Fruit fly (Drosophila melanogaster) whole organism, embryonic: ENCODE measurements around the gene chic.

Experiments
- Blimp-1 ChIP-seq: fragments of 200-800 bp; sonication (Bioruptor generic); optimal IDR thresholded peaks from 3 replicates; lab custom pipeline; 2018; ENCODE audit warnings: missing biosample characterization, missing genetic modification characterization, mild to moderate bottlenecking, moderate library complexity, missing genetic modification reagents
- CG1024 ChIP-seq: fragments of 200-800 bp; sonication (Bioruptor generic); IDR thresholded peaks from 2 replicates; pipeline ENCODE4 v1.3.6; 2022; ENCODE audit warnings: missing biosample characterization, missing genetic modification characterization
- CG10654 ChIP-seq: fragments of 200-800 bp; sonication (Bioruptor generic); optimal IDR thresholded peaks from 2 replicates; lab custom pipeline; 2016; ENCODE audit warnings: missing biosample characterization, missing genetic modification characterization
- CG13424 ChIP-seq: fragments of 200-800 bp; sonication (Bioruptor generic); optimal IDR thresholded peaks from 2 replicates; lab custom pipeline; 2019; ENCODE audit warnings: missing biosample characterization, mild to moderate bottlenecking, missing genetic modification characterization, moderate library complexity
- CG14667 ChIP-seq: fragments of 200-800 bp; sonication (Bioruptor generic); IDR thresholded peaks from 2 replicates; pipeline ENCODE4 v1.3.6; 2022; ENCODE audit warnings: missing biosample characterization, missing genetic modification characterization
- CG14710 ChIP-seq: fragments of 200-800 bp; sonication (Bioruptor generic); optimal IDR thresholded peaks from 3 replicates; lab custom pipeline; 2019; ENCODE audit warnings: missing biosample characterization, mild to moderate bottlenecking, missing genetic modification characterization, moderate library complexity
- CG15479 ChIP-seq: fragments of 200-800 bp; sonication (Bioruptor generic); optimal IDR thresholded peaks from 3 replicates; lab custom pipeline; 2019; ENCODE audit warnings: missing biosample characterization, mild to moderate bottlenecking, missing genetic modification characterization, moderate library complexity
- CG16863 ChIP-seq: fragments of 200-800 bp; sonication (Bioruptor generic); optimal IDR thresholded peaks from 3 replicates; lab custom pipeline; 2016; ENCODE audit warnings: missing biosample characterization, missing genetic modification characterization
- CG17361 ChIP-seq: fragments of 200-800 bp; sonication (Bioruptor generic); IDR thresholded peaks from 3 replicates; pipeline ENCODE4 v1.3.6; 2022; ENCODE audit warnings: missing biosample characterization, missing genetic modification characterization
- CG18599 ChIP-seq: fragments of 200-800 bp; sonication (Bioruptor generic); optimal IDR thresholded peaks from 3 replicates; lab custom pipeline; 2017; ENCODE audit warnings: missing biosample characterization, missing genetic modification characterization, mild to moderate bottlenecking, moderate library complexity, missing genetic modification reagents
- CG18619 ChIP-seq: fragments of 200-800 bp; sonication (Bioruptor generic); optimal IDR thresholded peaks from 3 replicates; lab custom pipeline; 2017; ENCODE audit warnings: missing biosample characterization, mild to moderate bottlenecking, missing genetic modification characterization
- CG3407 ChIP-seq: fragments of 200-800 bp; sonication (Bioruptor generic); optimal IDR thresholded peaks from 2 replicates; lab custom pipeline; 2018; ENCODE audit warnings: missing biosample characterization, mild to moderate bottlenecking, missing genetic modification characterization
- CG34422 ChIP-seq: fragments of 200-800 bp; sonication (Bioruptor generic); IDR thresholded peaks from 3 replicates; pipeline ENCODE4 v1.3.6; 2022; ENCODE audit warnings: missing biosample characterization, missing genetic modification characterization
- CG4424 ChIP-seq: fragments of 200-800 bp; sonication (Bioruptor generic); optimal IDR thresholded peaks from 3 replicates; lab custom pipeline; 2016; ENCODE audit warnings: missing biosample characterization, missing genetic modification characterization
- CG5180 ChIP-seq: fragments of 200-800 bp; sonication (Bioruptor generic); optimal IDR thresholded peaks from 3 replicates; lab custom pipeline; 2017; ENCODE audit warnings: missing biosample characterization, missing genetic modification characterization, mild to moderate bottlenecking, moderate library complexity, missing genetic modification reagents
- CG7372 ChIP-seq: fragments of 200-800 bp; sonication (Bioruptor generic); IDR thresholded peaks from 2 replicates; pipeline ENCODE4 v1.3.6; 2022; ENCODE audit warnings: missing biosample characterization, missing genetic modification characterization
- CG7928 ChIP-seq: fragments of 200-800 bp; sonication (Bioruptor generic); optimal IDR thresholded peaks from 2 replicates; lab custom pipeline; 2017; ENCODE audit warnings: missing biosample characterization, mild to moderate bottlenecking, missing genetic modification characterization
- CG8359 ChIP-seq: fragments of 200-800 bp; sonication (Bioruptor generic); optimal IDR thresholded peaks from 2 replicates; lab custom pipeline; 2017; ENCODE audit warnings: missing biosample characterization, mild to moderate bottlenecking, missing genetic modification characterization, borderline replicate concordance
- CG8944 ChIP-seq: fragments of 200-800 bp; sonication (Bioruptor generic); optimal IDR thresholded peaks from 3 replicates; lab custom pipeline; 2016; ENCODE audit warnings: missing biosample characterization, missing genetic modification characterization
- Camta ChIP-seq: fragments of 200-800 bp; sonication (Bioruptor generic); optimal IDR thresholded peaks from 2 replicates; lab custom pipeline; 2016; ENCODE audit warnings: missing biosample characterization, missing genetic modification characterization
- D19B ChIP-seq: fragments of 200-800 bp; sonication (Bioruptor generic); optimal IDR thresholded peaks from 2 replicates; lab custom pipeline; 2017; ENCODE audit warnings: missing biosample characterization, mild to moderate bottlenecking, missing genetic modification characterization
- E2f1 ChIP-seq: fragments of 200-800 bp; sonication (Bioruptor generic); IDR thresholded peaks from 2 replicates; pipeline ENCODE4 v1.3.6; 2022; ENCODE audit warnings: missing biosample characterization, missing genetic modification characterization
- HLH3B ChIP-seq: fragments of 200-800 bp; sonication (Bioruptor generic); IDR thresholded peaks from 2 replicates; pipeline ENCODE4 v1.3.6; 2022; ENCODE audit warnings: missing biosample characterization, missing genetic modification characterization
- HLH54F ChIP-seq: fragments of 200-800 bp; sonication (Bioruptor generic); optimal IDR thresholded peaks from 3 replicates; lab custom pipeline; 2016; ENCODE audit warnings: missing biosample characterization, missing genetic modification characterization
- Lhr ChIP-seq: fragments of 200-800 bp; sonication (Bioruptor generic); optimal IDR thresholded peaks from 3 replicates; lab custom pipeline; 2017; ENCODE audit warnings: mild to moderate bottlenecking, missing biosample characterization, missing genetic modification reagents, missing genetic modification characterization
- Lim3 ChIP-seq: fragments of 200-800 bp; sonication (Bioruptor generic); IDR thresholded peaks from 2 replicates; pipeline ENCODE4 v1.3.6; 2022; ENCODE audit warnings: missing biosample characterization, missing genetic modification characterization
- Lpt ChIP-seq: fragments of >200 bp; optimal IDR thresholded peaks from 2 replicates; lab custom pipeline; 2018; ENCODE audit warnings: missing biosample characterization, missing genetic modification characterization
- NK7.1 ChIP-seq: fragments of 200-800 bp; sonication (Bioruptor generic); optimal IDR thresholded peaks from 3 replicates; lab custom pipeline; 2016; ENCODE audit warnings: missing biosample characterization, missing genetic modification characterization
- Nf-YB ChIP-seq: fragments of 200-800 bp; sonication (Bioruptor generic); optimal IDR thresholded peaks from 3 replicates; lab custom pipeline; 2019; ENCODE audit warnings: missing biosample characterization, mild to moderate bottlenecking, missing genetic modification characterization, moderate library complexity
- Ravus ChIP-seq: fragments of 200-800 bp; sonication (Bioruptor generic); IDR thresholded peaks from 2 replicates; pipeline ENCODE4 v1.3.6; 2022; ENCODE audit warnings: missing biosample characterization, missing genetic modification characterization
- Side ChIP-seq: fragments of 200-800 bp; sonication (Bioruptor generic); optimal IDR thresholded peaks from 2 replicates; lab custom pipeline; 2016; ENCODE audit warnings: missing biosample characterization, missing genetic modification characterization
- Usf ChIP-seq: fragments of 200-800 bp; sonication (Bioruptor generic); optimal IDR thresholded peaks from 2 replicates; lab custom pipeline; 2017; ENCODE audit warnings: missing genotype, missing biosample characterization, missing genetic modification characterization
- Vsx1 ChIP-seq: fragments of 200-800 bp; sonication (Bioruptor generic); optimal IDR thresholded peaks from 2 replicates; lab custom pipeline; 2017; ENCODE audit warnings: missing biosample characterization, mild to moderate bottlenecking, missing genetic modification characterization, missing genetic modification reagents
- aop ChIP-seq: fragments of 200-800 bp; sonication (Bioruptor generic); IDR thresholded peaks from 2 replicates; pipeline ENCODE4 v1.3.6; 2022; ENCODE audit warnings: missing biosample characterization, missing genetic modification characterization
- crp ChIP-seq, 2 experiments: fragments of 200-800 bp; sonication (Bioruptor generic); optimal IDR thresholded peaks; 2 replicates in 1 of 2; 3 replicates in 1 of 2; lab custom pipeline; 2017; ENCODE audit warnings: missing biosample characterization in 2 of 2, missing genetic modification characterization in 2 of 2, mild to moderate bottlenecking in 1 of 2, moderate library complexity in 1 of 2
- cwo ChIP-seq: fragments of 200-800 bp; sonication (Bioruptor generic); optimal IDR thresholded peaks from 3 replicates; lab custom pipeline; 2017; ENCODE audit warnings: missing biosample characterization, missing genetic modification characterization, mild to moderate bottlenecking, moderate library complexity, missing genetic modification reagents
- fru ChIP-seq: fragments of >200 bp; optimal IDR thresholded peaks from 2 replicates; lab custom pipeline; 2017
- gcm2 ChIP-seq: fragments of 200-800 bp; sonication (Bioruptor generic); optimal IDR thresholded peaks from 2 replicates; lab custom pipeline; 2016; ENCODE audit warnings: missing biosample characterization, missing genetic modification characterization
- hbn ChIP-seq: fragments of 200-800 bp; sonication (Bioruptor generic); IDR thresholded peaks from 2 replicates; pipeline ENCODE4 v1.3.6; 2022; ENCODE audit warnings: missing biosample characterization, missing genetic modification characterization; ENCODE audit not compliant: partially characterized antibody
- her ChIP-seq: fragments of 200-800 bp; sonication (Bioruptor generic); optimal IDR thresholded peaks from 2 replicates; lab custom pipeline; 2016; ENCODE audit warnings: missing biosample characterization, missing genetic modification characterization
- hkb ChIP-seq, 2 experiments: fragments of 200-800 bp in 1 of 2; fragments of >200 bp in 1 of 2; sonication (Bioruptor generic) in 1 of 2; IDR thresholded peaks in 1 of 2; optimal IDR thresholded peaks in 1 of 2; 2 replicates each; pipeline versions ENCODE4 v1.3.6 to Lab custom; 2017 to 2022; ENCODE audit warnings: missing biosample characterization in 1 of 2, missing genetic modification characterization in 1 of 2
- lbe ChIP-seq: fragments of 200-800 bp; sonication (Bioruptor generic); optimal IDR thresholded peaks from 2 replicates; lab custom pipeline; 2016; ENCODE audit warnings: missing biosample characterization, mild to moderate bottlenecking, missing genetic modification characterization
- lmd ChIP-seq: fragments of 200-800 bp; sonication (Bioruptor generic); IDR thresholded peaks from 2 replicates; pipeline ENCODE4 v1.3.6; 2022; ENCODE audit warnings: missing biosample characterization, missing genetic modification characterization
- lov ChIP-seq, 2 experiments: fragments of 200-800 bp in 1 of 2; fragments of >200 bp in 1 of 2; sonication (Bioruptor generic) in 1 of 2; IDR thresholded peaks in 1 of 2; optimal IDR thresholded peaks in 1 of 2; 2 replicates in 1 of 2; 3 replicates in 1 of 2; pipeline versions ENCODE4 v1.3.6 to Lab custom; 2017 to 2022; ENCODE audit warnings: missing biosample characterization in 1 of 2, missing genetic modification characterization in 1 of 2
- mirr ChIP-seq: fragments of 200-800 bp; sonication (Bioruptor generic); optimal IDR thresholded peaks from 3 replicates; lab custom pipeline; 2018; ENCODE audit warnings: missing biosample characterization, mild to moderate bottlenecking, missing genetic modification characterization
- nom ChIP-seq: fragments of 200-800 bp; sonication (Bioruptor generic); optimal IDR thresholded peaks from 2 replicates; lab custom pipeline; 2017; ENCODE audit warnings: missing biosample characterization, missing genetic modification characterization, mild to moderate bottlenecking, moderate library complexity, missing genetic modification reagents
- otp ChIP-seq: fragments of 200-800 bp; sonication (Bioruptor generic); IDR thresholded peaks from 3 replicates; pipeline ENCODE4, ENCODE4 v1.3.6; 2022; ENCODE audit warnings: missing biosample characterization, missing genetic modification characterization
- rib ChIP-seq: fragments of 200-800 bp; sonication (Bioruptor generic); IDR thresholded peaks from 2 replicates; pipeline ENCODE4 v1.3.6; 2022; ENCODE audit warnings: missing biosample characterization, missing genetic modification characterization
- wor ChIP-seq: fragments of 200-800 bp; sonication (Bioruptor generic); IDR thresholded peaks from 2 replicates; pipeline ENCODE4 v1.3.6; 2022; ENCODE audit warnings: missing biosample characterization, missing genetic modification characterization
- zen2 ChIP-seq: fragments of 200-800 bp; sonication (Bioruptor generic); IDR thresholded peaks from 3 replicates; pipeline ENCODE4 v1.3.6; 2022; ENCODE audit warnings: missing biosample characterization, missing genetic modification characterization; ENCODE audit not compliant: partially characterized antibody

chic gene

dm6 chr2L:5999247-5999646, 18.4 kb upstream of the chic start, which contains the start of gene Kdm5 (continued):
- TF ChIP-seq NK7.1 (no peak), Camta (GFP tag; lab: Kevin White, UChicago) (no peak), CG8359 (GFP tag; lab: Kevin White, UChicago) (peak; percentile 16), lbe (GFP tag; lab: Kevin White, UChicago) (no peak), HLH3B (GFP tag; lab: Robert Waterston, UW) (0 out of 2 replicates have a peak, but pooled peaks have one; percentile 28), crp (GFP tag; optimal IDR thresholded peaks at IDR 0.05; lab: Kevin White, UChicago) (peak in 1 of 2 experiments; percentile 12), CG4424 (GFP tag; lab: Kevin White, UChicago) (no peak), lmd (GFP tag; lab: Robert Waterston, UW) (peak; percentile 25; the same call in 1 of the 2 replicates), her (GFP tag; lab: Kevin White, UChicago) (no peak), CG5180 (GFP tag; lab: Kevin White, UChicago) (no peak), CG14710 (peak; percentile 46), CG15479 (GFP tag; lab: Kevin White, UChicago) (no peak), gcm2 (GFP tag; lab: Kevin White, UChicago) (no peak), Lhr (GFP tag; lab: Kevin White, UChicago) (peak; percentile 60), Vsx1 (GFP tag; lab: Kevin White, UChicago) (peak; percentile 48), HLH54F (peak; percentile 17), aop (GFP tag; lab: Robert Waterston, UW) (no peak), CG7372 (GFP tag; lab: Robert Waterston, UW) (no peak), CG14667 (GFP tag; lab: Robert Waterston, UW) (no peak), zen2 (GFP tag; lab: Robert Waterston, UW) (no peak), Lpt (GFP tag; lab: Kevin White, UChicago) (no peak), rib (GFP tag; lab: Robert Waterston, UW) (no peak), Ravus (no peak), CG18599 (peak; percentile 25), CG10654 (GFP tag; lab: Kevin White, UChicago) (no peak), CG7928 (no peak), CG13424 (tag; lab: Kevin White, UChicago) (no peak), otp (GFP tag; lab: Robert Waterston, UW) (no peak), CG17361 (GFP tag; lab: Robert Waterston, UW) (no peak), hbn (GFP tag; lab: Robert Waterston, UW) (no peak), CG8944 (peak; percentile 23), CG1024 (GFP tag; lab: Robert Waterston, UW) (no peak), hkb (optimal IDR thresholded peaks at IDR 0.05; lab: Kevin White, UChicago) (no peak), hkb (GFP tag; IDR thresholded peaks at IDR 0.05; lab: Robert Waterston, UW) (peak; percentile 41; the same call in 1 of the 2 replicates), CG34422 (GFP tag; lab: Robert Waterston, UW) (peak; percentile 65; the same call in 2 of the 3 replicates), Usf (GFP tag; lab: Kevin White, UChicago) (no peak), mirr (GFP tag; lab: Kevin White, UChicago) (peak; percentile 56), CG3407 (GFP tag; lab: Kevin White, UChicago) (no peak), D19B (no peak), lov (optimal IDR thresholded peaks at IDR 0.05; lab: Kevin White, UChicago) (no peak), lov (GFP tag; IDR thresholded peaks at IDR 0.05; lab: Robert Waterston, UW) (no peak), CG18619 (GFP tag; lab: Kevin White, UChicago) (peak; percentile 8), nom (GFP tag; lab: Kevin White, UChicago) (peak; percentile 11), E2f1 (0 out of 2 replicates have a peak, but pooled peaks have one; percentile 26), wor (GFP tag; lab: Robert Waterston, UW) (no peak), CG16863 (no peak), cwo (GFP tag; lab: Kevin White, UChicago) (no peak), Lim3 (GFP tag; lab: Robert Waterston, UW) (no peak), Side (GFP tag; lab: Kevin White, UChicago) (peak; percentile 47), fru (no peak), Blimp-1 (no peak), Nf-YB (GFP tag; lab: Kevin White, UChicago) (peak; percentile 54)
